Worm (Caenorhabditis elegans): Measurements from ENCODE around the gene H06I04.3.

- TF ChIP-seq ama-1 (optimal IDR thresholded peaks at IDR 0.05): no peak
- no peak for TF ChIP-seq ama-1 (GFP tag; optimal IDR thresholded peaks at IDR 0.05)
- no peak for TF ChIP-seq lin-54 (GFP tag; optimal IDR thresholded peaks at IDR 0.05)
- TF ChIP-seq lsl-1 (GFP tag; optimal IDR thresholded peaks at IDR 0.05): no peak
- no peak for TF ChIP-seq cebp-1 (GFP tag; IDR thresholded peaks at IDR 0.05)
- no peak for TF ChIP-seq cebp-1 (tag; optimal IDR thresholded peaks at IDR 0.05)
- no peak for TF ChIP-seq sdz-38 (tag; optimal IDR thresholded peaks at IDR 0.05)
- TF ChIP-seq akir-1 (GFP tag; optimal IDR thresholded peaks at IDR 0.05): no peak
- TF ChIP-seq K11D2.4 (GFP tag; IDR thresholded peaks at IDR 0.05): no peak
- no peak for TF ChIP-seq Y53G8AR.9 (GFP tag; conservative IDR thresholded peaks at IDR 0.05)
- TF ChIP-seq mcd-1 (GFP tag; IDR thresholded peaks at IDR 0.05): no peak
Measured at ce11 chrIII:3061289-3061688, 9.0 kb upstream of the H06I04.3 start.
